Fruit fly (Drosophila melanogaster) whole organism, embryonic: Measurements from ENCODE around the gene CG6048.

ENCODE experiments used
- Atf6 ChIP-seq: fragments of 200-800 bp; sonication (Bioruptor generic); IDR thresholded peaks from 2 replicates; pipeline ENCODE4 v1.3.6; 2022; ENCODE audit warnings: missing biosample characterization, missing genetic modification characterization
- B-H2 ChIP-seq: fragments of 200-800 bp; sonication (Bioruptor generic); optimal IDR thresholded peaks from 2 replicates; lab custom pipeline; 2018; ENCODE audit warnings: missing biosample characterization, mild to moderate bottlenecking, missing genetic modification characterization
- Bdp1 ChIP-seq: fragments of 200-800 bp; sonication (Bioruptor generic); optimal IDR thresholded peaks from 3 replicates; lab custom pipeline; 2016; ENCODE audit warnings: missing biosample characterization, missing genetic modification characterization
- Blimp-1 ChIP-seq: fragments of 200-800 bp; sonication (Bioruptor generic); optimal IDR thresholded peaks from 3 replicates; lab custom pipeline; 2018; ENCODE audit warnings: missing biosample characterization, missing genetic modification characterization, mild to moderate bottlenecking, moderate library complexity, missing genetic modification reagents
- CG1024 ChIP-seq: fragments of 200-800 bp; sonication (Bioruptor generic); IDR thresholded peaks from 2 replicates; pipeline ENCODE4 v1.3.6; 2022; ENCODE audit warnings: missing biosample characterization, missing genetic modification characterization
- CG10366 ChIP-seq: fragments of 200-800 bp; sonication (Bioruptor generic); IDR thresholded peaks from 2 replicates; pipeline ENCODE4 v1.3.6; 2022; ENCODE audit warnings: missing biosample characterization, missing genetic modification characterization
- CG10543 ChIP-seq: fragments of 200-800 bp; sonication (Bioruptor generic); optimal IDR thresholded peaks from 3 replicates; lab custom pipeline; 2017; ENCODE audit warnings: missing biosample characterization, mild to moderate bottlenecking, missing genetic modification characterization, moderate library complexity
- CG13624 ChIP-seq: fragments of 200-800 bp; sonication (Bioruptor generic); optimal IDR thresholded peaks from 2 replicates; lab custom pipeline; 2016; ENCODE audit warnings: missing biosample characterization, missing genetic modification characterization
- CG15514 ChIP-seq: fragments of 200-800 bp; sonication (Bioruptor generic); optimal IDR thresholded peaks from 3 replicates; lab custom pipeline; 2017; ENCODE audit warnings: missing biosample characterization, missing genetic modification characterization, mild to moderate bottlenecking, moderate library complexity, missing genetic modification reagents
- CG15696 ChIP-seq: fragments of 200-800 bp; sonication (Bioruptor generic); optimal IDR thresholded peaks from 2 replicates; lab custom pipeline; 2019; ENCODE audit warnings: missing biosample characterization, mild to moderate bottlenecking, missing genetic modification characterization, moderate library complexity
- CG16779 ChIP-seq: fragments of 200-800 bp; sonication (Bioruptor generic); IDR thresholded peaks from 2 replicates; pipeline ENCODE4 v1.3.6; 2022; ENCODE audit warnings: missing biosample characterization, missing genetic modification characterization
- CG18011 ChIP-seq: fragments of 200-800 bp; sonication (Bioruptor generic); optimal IDR thresholded peaks from 2 replicates; lab custom pipeline; 2017; ENCODE audit warnings: missing biosample characterization, missing genetic modification characterization, mild to moderate bottlenecking, moderate library complexity, missing genotype
- CG1832 ChIP-seq: fragments of 200-800 bp; sonication (Bioruptor generic); optimal IDR thresholded peaks from 2 replicates; lab custom pipeline; 2017; ENCODE audit warnings: missing biosample characterization, mild to moderate bottlenecking, missing genetic modification characterization, inconsistent platforms
- CG2199 ChIP-seq: fragments of 200-800 bp; sonication (Bioruptor generic); IDR thresholded peaks from 3 replicates; pipeline ENCODE4 v1.3.6; 2022; ENCODE audit warnings: missing biosample characterization, missing genetic modification characterization
- CG30403 ChIP-seq: fragments of 200-800 bp; sonication (Bioruptor generic); optimal IDR thresholded peaks from 3 replicates; lab custom pipeline; 2016; ENCODE audit warnings: missing biosample characterization, missing genetic modification characterization
- CG3838 ChIP-seq: fragments of 200-800 bp; sonication (Bioruptor generic); optimal IDR thresholded peaks from 3 replicates; lab custom pipeline; 2016; ENCODE audit warnings: missing biosample characterization, missing genetic modification characterization
- CG4617 ChIP-seq: fragments of 200-800 bp; sonication (Bioruptor generic); optimal IDR thresholded peaks from 3 replicates; lab custom pipeline; 2016; ENCODE audit warnings: missing biosample characterization, missing genetic modification characterization, borderline replicate concordance
- CG7271 ChIP-seq: fragments of 200-800 bp; sonication (Bioruptor generic); optimal IDR thresholded peaks from 2 replicates; lab custom pipeline; 2018; ENCODE audit warnings: missing biosample characterization, mild to moderate bottlenecking, missing genetic modification characterization, moderate library complexity
- CG8924 ChIP-seq: fragments of 200-800 bp; optimal IDR thresholded peaks from 3 replicates; lab custom pipeline; 2019; ENCODE audit warnings: missing biosample characterization, mild to moderate bottlenecking, missing genetic modification characterization, moderate library complexity
- CG9797 ChIP-seq: fragments of 200-800 bp; sonication (Bioruptor generic); optimal IDR thresholded peaks from 3 replicates; lab custom pipeline; 2018; ENCODE audit warnings: missing biosample characterization, mild to moderate bottlenecking, missing genetic modification characterization
- Chrac-16 ChIP-seq: fragments of 200-800 bp; sonication (Bioruptor generic); optimal IDR thresholded peaks from 3 replicates; lab custom pipeline; 2016; ENCODE audit warnings: missing biosample characterization, missing genetic modification characterization
- CkIIα-i1 ChIP-seq: fragments of 200-800 bp; sonication (Bioruptor generic); IDR thresholded peaks from 2 replicates; pipeline ENCODE4 v1.3.6; 2022; ENCODE audit warnings: missing biosample characterization, missing genetic modification characterization
- Dad ChIP-seq: fragments of 200-800 bp; sonication (Bioruptor generic); optimal IDR thresholded peaks from 3 replicates; lab custom pipeline; 2016; ENCODE audit warnings: missing biosample characterization, missing genetic modification characterization
- Hey ChIP-seq: fragments of 200-800 bp; sonication (Bioruptor generic); optimal IDR thresholded peaks from 3 replicates; lab custom pipeline; 2018; ENCODE audit warnings: missing biosample characterization, mild to moderate bottlenecking, missing genetic modification characterization
- HmgD ChIP-seq: fragments of 200-800 bp; sonication (Bioruptor generic); optimal IDR thresholded peaks from 3 replicates; lab custom pipeline; 2016; ENCODE audit warnings: missing biosample characterization, missing genetic modification characterization
- Hr51 ChIP-seq, 2 experiments: fragments of 200-800 bp; sonication (Bioruptor generic); optimal IDR thresholded peaks; 2 replicates in 1 of 2; 3 replicates in 1 of 2; lab custom pipeline; 2016 to 2018; ENCODE audit warnings: missing biosample characterization in 2 of 2, missing genetic modification characterization in 2 of 2, mild to moderate bottlenecking in 1 of 2, moderate library complexity in 1 of 2
- Lpt ChIP-seq: fragments of >200 bp; optimal IDR thresholded peaks from 2 replicates; lab custom pipeline; 2018; ENCODE audit warnings: missing biosample characterization, missing genetic modification characterization
- Side ChIP-seq: fragments of 200-800 bp; sonication (Bioruptor generic); optimal IDR thresholded peaks from 2 replicates; lab custom pipeline; 2016; ENCODE audit warnings: missing biosample characterization, missing genetic modification characterization
- Sry-β ChIP-seq: fragments of 200-800 bp; sonication (Bioruptor generic); optimal IDR thresholded peaks from 2 replicates; lab custom pipeline; 2018; ENCODE audit warnings: missing biosample characterization, mild to moderate bottlenecking, missing genetic modification characterization, moderate library complexity
- TFAM ChIP-seq: fragments of 200-800 bp; sonication (Bioruptor generic); optimal IDR thresholded peaks from 2 replicates; lab custom pipeline; 2017; ENCODE audit warnings: missing biosample characterization, missing genetic modification characterization, inconsistent platforms
- abd-A ChIP-seq: fragments of 200-800 bp; sonication (Bioruptor generic); optimal IDR thresholded peaks from 3 replicates; lab custom pipeline; 2019; ENCODE audit warnings: missing biosample characterization, mild to moderate bottlenecking, missing genetic modification characterization, moderate library complexity
- ato ChIP-seq: fragments of 200-800 bp; sonication (Bioruptor generic); IDR thresholded peaks from 2 replicates; pipeline ENCODE4 v1.3.6; 2022; ENCODE audit warnings: missing biosample characterization, missing genetic modification characterization; ENCODE audit not compliant: partially characterized antibody
- cato ChIP-seq: fragments of 200-800 bp; sonication (Bioruptor generic); optimal IDR thresholded peaks from 2 replicates; lab custom pipeline; 2016; ENCODE audit warnings: missing biosample characterization, missing genetic modification characterization, borderline replicate concordance
- chn ChIP-seq: fragments of 200-800 bp; sonication (Bioruptor generic); optimal IDR thresholded peaks from 2 replicates; lab custom pipeline; 2016; ENCODE audit warnings: missing biosample characterization, missing genetic modification characterization
- ci ChIP-seq: fragments of 200-800 bp; sonication (Bioruptor generic); IDR thresholded peaks from 3 replicates; pipeline ENCODE4 v1.3.6; 2022; ENCODE audit warnings: missing biosample characterization, missing genetic modification characterization
- crp ChIP-seq, 2 experiments: fragments of 200-800 bp; sonication (Bioruptor generic); optimal IDR thresholded peaks; 2 replicates in 1 of 2; 3 replicates in 1 of 2; lab custom pipeline; 2017; ENCODE audit warnings: missing biosample characterization in 2 of 2, missing genetic modification characterization in 2 of 2, mild to moderate bottlenecking in 1 of 2, moderate library complexity in 1 of 2
- en ChIP-seq: fragments of 200-800 bp; sonication (Bioruptor generic); optimal IDR thresholded peaks from 2 replicates; lab custom pipeline; 2016; ENCODE audit warnings: missing biosample characterization, missing genetic modification characterization
- gce ChIP-seq: fragments of 200-800 bp; sonication (Bioruptor generic); IDR thresholded peaks from 3 replicates; pipeline ENCODE4 v1.3.6; 2022; ENCODE audit warnings: missing biosample characterization, missing genetic modification characterization
- gt ChIP-seq: fragments of 200-800 bp; sonication (Bioruptor generic); IDR thresholded peaks from 2 replicates; pipeline ENCODE4 v1.3.6; 2022; ENCODE audit warnings: missing biosample characterization, missing genetic modification characterization
- h ChIP-seq: fragments of >200 bp; optimal IDR thresholded peaks from 2 replicates; lab custom pipeline; 2017
- hkb ChIP-seq, 2 experiments: fragments of 200-800 bp in 1 of 2; fragments of >200 bp in 1 of 2; sonication (Bioruptor generic) in 1 of 2; IDR thresholded peaks in 1 of 2; optimal IDR thresholded peaks in 1 of 2; 2 replicates each; pipeline versions ENCODE4 v1.3.6 to Lab custom; 2017 to 2022; ENCODE audit warnings: missing biosample characterization in 1 of 2, missing genetic modification characterization in 1 of 2
- kah ChIP-seq: fragments of 200-800 bp; sonication (Bioruptor generic); optimal IDR thresholded peaks from 2 replicates; lab custom pipeline; 2018; ENCODE audit warnings: missing biosample characterization, mild to moderate bottlenecking, missing genetic modification characterization
- prd ChIP-seq, 3 experiments: fragments of >200 bp in 2 of 3; fragments of 200-800 bp in 1 of 3; sonication (Bioruptor generic) in 1 of 3; optimal IDR thresholded peaks in 2 of 3; IDR thresholded peaks in 1 of 3; 2 replicates in 2 of 3; 3 replicates in 1 of 3; pipeline versions ENCODE4 v1.3.6 to Lab custom; 2017 to 2022; ENCODE audit warnings: missing biosample characterization in 1 of 3, missing genetic modification characterization in 1 of 3
- pum ChIP-seq: fragments of 200-800 bp; sonication (Bioruptor generic); optimal IDR thresholded peaks from 2 replicates; lab custom pipeline; 2016; ENCODE audit warnings: missing biosample characterization, missing genetic modification characterization
- sd ChIP-seq: fragments of 200-800 bp; sonication (Bioruptor generic); optimal IDR thresholded peaks from 3 replicates; lab custom pipeline; 2018; ENCODE audit warnings: missing biosample characterization, mild to moderate bottlenecking, missing genetic modification characterization, moderate library complexity
- seq ChIP-seq: fragments of 200-800 bp; sonication (Bioruptor generic); IDR thresholded peaks from 2 replicates; pipeline ENCODE4 v1.3.6; 2022; ENCODE audit warnings: missing biosample characterization, missing genetic modification characterization
- shn ChIP-seq: fragments of 200-800 bp; sonication (Bioruptor generic); optimal IDR thresholded peaks from 3 replicates; lab custom pipeline; 2016; ENCODE audit warnings: missing biosample characterization, missing genetic modification characterization
- trh ChIP-seq: fragments of 200-800 bp; sonication (Bioruptor generic); optimal IDR thresholded peaks from 2 replicates; lab custom pipeline; 2016; ENCODE audit warnings: missing biosample characterization, missing genetic modification characterization
- wek ChIP-seq: fragments of 200-800 bp; sonication (Bioruptor generic); optimal IDR thresholded peaks from 3 replicates; lab custom pipeline; 2018; ENCODE audit warnings: missing biosample characterization, mild to moderate bottlenecking, missing genetic modification characterization, moderate library complexity
- wor ChIP-seq: fragments of 200-800 bp; sonication (Bioruptor generic); IDR thresholded peaks from 2 replicates; pipeline ENCODE4 v1.3.6; 2022; ENCODE audit warnings: missing biosample characterization, missing genetic modification characterization
- yki ChIP-seq: fragments of >200 bp; optimal IDR thresholded peaks from 3 replicates; lab custom pipeline; 2018

The CG6048 gene

dm6 chrX:5924378-5924777 lies 28.0 kb upstream of the CG6048 start (continued):
- TF ChIP-seq CG18011 (GFP tag; lab: Kevin White, UChicago) = no peak
- TF ChIP-seq CG15514 (GFP tag; lab: Kevin White, UChicago) = no peak
- TF ChIP-seq seq = no peak
- TF ChIP-seq CG13624 (GFP tag; lab: Kevin White, UChicago) = peak; percentile 1
- no peak for TF ChIP-seq B-H2 (GFP tag; lab: Kevin White, UChicago)
- TF ChIP-seq CG15696 (tag; lab: Kevin White, UChicago) = no peak
- TF ChIP-seq Dad (GFP tag; lab: Kevin White, UChicago) = no peak
- no peak for TF ChIP-seq CG9797 (GFP tag; lab: Kevin White, UChicago)
- TF ChIP-seq CG1024 (GFP tag; lab: Robert Waterston, UW) = no peak
- no peak for TF ChIP-seq cato
- peak; percentile 5 for TF ChIP-seq Chrac-16
- TF ChIP-seq Sry-β = no peak
- no peak for TF ChIP-seq prd (optimal IDR thresholded peaks at IDR 0.05; lab: Kevin White, UChicago)
- peak; percentile 50; the same call in 1 of the 3 replicates for TF ChIP-seq prd (GFP tag; IDR thresholded peaks at IDR 0.05; lab: Robert Waterston, UW)
- no peak for TF ChIP-seq abd-A
- no peak for TF ChIP-seq CG1832
- TF ChIP-seq wor (GFP tag; lab: Robert Waterston, UW) = no peak
- TF ChIP-seq crp (GFP tag; optimal IDR thresholded peaks at IDR 0.05; lab: Kevin White, UChicago) = no peak
- no peak for TF ChIP-seq HmgD (GFP tag; lab: Kevin White, UChicago)
- peak; percentile 44 for TF ChIP-seq CG30403 (GFP tag; lab: Kevin White, UChicago)
- no peak for TF ChIP-seq Side (GFP tag; lab: Kevin White, UChicago)
- 0 out of 3 replicates have a peak, but pooled peaks have one; percentile 37 for TF ChIP-seq ci (GFP tag; lab: Robert Waterston, UW)
- TF ChIP-seq h = no peak
- TF ChIP-seq CG4617 = no peak
- no peak for TF ChIP-seq TFAM (GFP tag; lab: Kevin White, UChicago)
- no peak for TF ChIP-seq Atf6
- TF ChIP-seq CkIIα-i1 (GFP tag; lab: Robert Waterston, UW) = no peak
- TF ChIP-seq Blimp-1 (GFP tag; lab: Kevin White, UChicago) = peak; percentile 42
- no peak for TF ChIP-seq pum (GFP tag; lab: Kevin White, UChicago)
- no peak for TF ChIP-seq chn (GFP tag; lab: Kevin White, UChicago)
- no peak for TF ChIP-seq en (GFP tag; lab: Kevin White, UChicago)
- TF ChIP-seq ato (GFP tag; lab: Robert Waterston, UW) = no peak
- 0 out of 3 replicates have a peak, but pooled peaks have one; percentile 25 for TF ChIP-seq gce
- TF ChIP-seq CG2199 (GFP tag; lab: Robert Waterston, UW) = no peak
- no peak for TF ChIP-seq CG3838
- peak in 1 of 2 experiments; percentile 37 for TF ChIP-seq Hr51 (GFP tag; optimal IDR thresholded peaks at IDR 0.05; lab: Kevin White, UChicago)
- TF ChIP-seq shn (GFP tag; lab: Kevin White, UChicago) = no peak
- no peak for TF ChIP-seq Hey (tag; lab: Kevin White, UChicago)
- no peak for TF ChIP-seq CG7271 (tag; lab: Kevin White, UChicago)
- TF ChIP-seq hkb (optimal IDR thresholded peaks at IDR 0.05; lab: Kevin White, UChicago) = no peak
- TF ChIP-seq hkb (GFP tag; IDR thresholded peaks at IDR 0.05; lab: Robert Waterston, UW) = 0 out of 2 replicates have a peak, but pooled peaks have one; percentile 27
- no peak for TF ChIP-seq Lpt (GFP tag; lab: Kevin White, UChicago)
- no peak for TF ChIP-seq CG10543
- no peak for TF ChIP-seq Bdp1 (GFP tag; lab: Kevin White, UChicago)
- TF ChIP-seq wek (GFP tag; lab: Kevin White, UChicago) = no peak
- TF ChIP-seq CG16779 = no peak
- peak; percentile 2 for TF ChIP-seq CG8924 (tag; lab: Kevin White, UChicago)
- TF ChIP-seq CG10366 (GFP tag; lab: Robert Waterston, UW) = no peak
- TF ChIP-seq yki (lab: Kevin White, UChicago) = no peak
- TF ChIP-seq trh = no peak
- no peak for TF ChIP-seq gt (GFP tag; lab: Robert Waterston, UW)
- TF ChIP-seq kah (GFP tag; lab: Kevin White, UChicago) = no peak
- no peak for TF ChIP-seq sd (tag; lab: Kevin White, UChicago)
